Worm (Caenorhabditis elegans): ENCODE results near the gene srj-57.

srj-57 gene

DNA sequence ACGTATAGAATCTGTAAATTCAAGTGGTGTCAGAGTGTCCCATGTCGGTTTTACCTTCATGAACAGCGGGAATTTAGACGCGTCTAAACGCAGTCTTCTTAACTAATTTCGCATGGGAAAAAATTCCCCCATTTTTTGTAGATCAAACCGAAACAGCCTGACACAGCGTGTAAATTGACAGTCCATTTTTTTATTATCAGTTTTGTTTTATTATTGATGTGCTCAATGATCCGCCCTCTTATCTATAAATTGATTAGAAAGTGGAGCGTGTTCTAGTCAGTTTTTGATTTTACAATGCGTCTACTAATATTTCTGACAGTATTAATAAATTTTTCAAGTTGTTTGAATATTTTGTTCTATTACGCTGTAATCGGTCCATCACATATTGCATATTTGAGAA lies 6.3 kb downstream of the srj-57 start, which contains the start of gene ugt-53:
Gene ugt-53 (plus strand): TSS at position 273 of the 400 bp plus-strand sequence.
- peak; percentile 84 for TF ChIP-seq nhr-28 (tag; optimal IDR thresholded peaks at IDR 0.05)
- no peak for TF ChIP-seq hif-1 (tag; optimal IDR thresholded peaks at IDR 0.05)
- TF ChIP-seq R02D3.7 (tag; optimal IDR thresholded peaks at IDR 0.05) = no peak
- no peak for TF ChIP-seq daf-16 (GFP tag; optimal IDR thresholded peaks at IDR 0.05)
- TF ChIP-seq daf-16 (tag; optimal IDR thresholded peaks at IDR 0.05) = peak; percentile 45
- TF ChIP-seq php-3 (GFP tag; IDR thresholded peaks at IDR 0.05) = peak; percentile 70
- TF ChIP-seq pqm-1 (tag; optimal IDR thresholded peaks at IDR 0.05) = peak; percentile 43
- peak; percentile 90 for TF ChIP-seq dmd-6 (GFP tag; IDR thresholded peaks at IDR 0.05)

DNA sequence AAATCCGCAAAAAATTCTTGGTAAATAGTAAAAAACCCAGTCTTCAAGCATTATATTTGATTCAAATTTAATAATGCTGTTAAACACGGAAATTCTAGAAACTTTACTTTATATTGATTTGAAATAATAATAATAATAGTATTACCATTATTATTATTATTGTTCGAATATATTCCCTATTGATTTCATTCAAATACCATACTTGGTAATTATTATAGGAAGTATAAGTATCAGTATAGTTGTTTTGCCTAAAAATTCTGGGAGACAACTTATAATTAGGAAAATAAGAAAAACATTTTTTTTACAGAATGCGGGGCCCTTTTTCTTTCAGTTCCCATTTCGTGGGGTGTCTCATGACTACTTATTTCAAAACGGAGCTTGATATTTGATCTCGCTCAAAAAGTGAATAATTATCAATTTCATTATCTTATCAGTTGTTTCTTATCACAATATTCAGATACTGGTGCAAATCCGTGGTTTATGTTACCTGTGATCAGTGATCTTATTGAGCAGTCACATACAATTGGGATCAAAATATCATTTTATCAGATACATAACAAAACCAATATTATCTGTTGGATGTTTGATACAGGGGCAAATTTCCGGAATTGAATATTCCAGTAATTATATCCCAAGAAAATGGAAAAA lies 7.0 kb downstream of the srj-57 start, which contains the start of gene srj-49:
Gene srj-49 (minus strand): TSS at position 51 of the 648 bp plus-strand sequence.
- TF ChIP-seq mes-2 (tag; optimal IDR thresholded peaks at IDR 0.05; ENCODE audit: poor library complexity, severe bottlenecking) (no peak), daf-16 (GFP tag; optimal IDR thresholded peaks at IDR 0.05) (no peak), daf-16 (tag; optimal IDR thresholded peaks at IDR 0.05) (peak; percentile 56), nhr-77 (tag; optimal IDR thresholded peaks at IDR 0.05) (no peak), D1046.2 (GFP tag; IDR thresholded peaks at IDR 0.05) (no peak), ces-1 (GFP tag; optimal IDR thresholded peaks at IDR 0.05) (no peak), aly-2 (tag; optimal IDR thresholded peaks at IDR 0.05) (no peak), duxl-1 (tag; optimal IDR thresholded peaks at IDR 0.05; ENCODE audit: poor library complexity) (no peak), pqm-1 (tag; optimal IDR thresholded peaks at IDR 0.05) (peak; percentile 74), nhr-28 (tag; optimal IDR thresholded peaks at IDR 0.05) (peak; percentile 68), zag-1 (tag; optimal IDR thresholded peaks at IDR 0.05) (no peak), spr-1 (tag; optimal IDR thresholded peaks at IDR 0.05) (no peak), ZK546.5 (tag; optimal IDR thresholded peaks at IDR 0.05) (no peak), ztf-7 (tag; optimal IDR thresholded peaks at IDR 0.05) (no peak), dve-1 (tag; optimal IDR thresholded peaks at IDR 0.05; ENCODE audit: insufficient read depth) (no peak), nhr-6 (tag; optimal IDR thresholded peaks at IDR 0.05) (no peak), lin-15B (tag; optimal IDR thresholded peaks at IDR 0.05) (no peak), dmd-6 (GFP tag; IDR thresholded peaks at IDR 0.05) (peak; percentile 91), nhr-41 (GFP tag; IDR thresholded peaks at IDR 0.05) (no peak)

DNA sequence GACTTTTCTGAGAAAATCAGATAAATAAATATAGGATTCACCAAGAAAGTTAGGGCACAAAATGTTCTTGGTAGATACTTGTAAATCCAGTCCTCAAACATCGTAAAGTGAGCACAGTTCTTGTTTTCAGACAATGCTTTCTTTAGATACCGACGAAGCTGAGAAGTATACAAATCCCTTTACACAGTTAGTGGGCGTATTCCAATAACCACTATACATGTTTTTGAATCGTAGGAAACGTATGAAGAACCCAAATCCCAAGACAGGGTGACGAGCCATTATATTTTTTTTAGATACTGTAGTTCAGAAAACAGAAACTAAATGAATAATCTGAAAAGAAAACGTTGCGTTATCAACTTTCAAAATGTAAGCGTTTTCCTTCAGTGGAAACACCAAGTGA lies 9.6 kb downstream of the srj-57 start, which contains the start of gene srj-44:
Gene srj-44 (minus strand): TSS at position 101 of the 400 bp plus-strand sequence.
- TF ChIP-seq zfp-2 (tag; optimal IDR thresholded peaks at IDR 0.05) = no peak
- TF ChIP-seq daf-8 (GFP tag; IDR thresholded peaks at IDR 0.05) = no peak
- no peak for TF ChIP-seq lin-1 (GFP tag; IDR thresholded peaks at IDR 0.05)

DNA sequence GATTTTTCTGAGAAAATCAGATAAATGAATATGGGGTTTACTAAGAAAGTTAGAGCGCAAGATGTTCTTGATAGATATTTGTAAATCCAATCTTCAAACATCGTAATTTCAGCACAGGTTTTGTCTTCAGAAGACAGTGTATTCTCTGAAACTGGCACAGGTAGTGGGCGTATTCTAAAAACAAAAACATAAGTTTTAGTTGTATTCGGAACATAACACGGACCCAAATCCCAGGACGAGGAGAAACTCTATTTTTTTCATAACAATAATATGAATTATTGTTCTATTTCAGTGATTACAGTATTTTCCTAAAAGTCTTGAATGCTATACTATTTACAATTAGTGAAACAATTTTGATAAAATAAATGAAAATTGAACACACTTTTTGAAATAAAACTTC lies 18.9 kb downstream of the srj-57 start, which contains the start of gene srj-45:
Gene srj-45 (minus strand): TSS at position 101 of the 400 bp plus-strand sequence.
- no peak for TF ChIP-seq rbr-2 (tag; optimal IDR thresholded peaks at IDR 0.05)
- no peak for TF ChIP-seq aly-2 (tag; optimal IDR thresholded peaks at IDR 0.05)
- TF ChIP-seq cey-2 (tag; optimal IDR thresholded peaks at IDR 0.05; ENCODE audit: borderline replicate concordance, insufficient read depth) = no peak
- TF ChIP-seq nhr-48 (tag; optimal IDR thresholded peaks at IDR 0.05) = no peak
- no peak for TF ChIP-seq ceh-44 (GFP tag; IDR thresholded peaks at IDR 0.05)
- no peak for TF ChIP-seq zag-1 (tag; optimal IDR thresholded peaks at IDR 0.05)
- no peak for TF ChIP-seq ces-1 (GFP tag; optimal IDR thresholded peaks at IDR 0.05)
- no peak for TF ChIP-seq T20F7.1 (GFP tag; optimal IDR thresholded peaks at IDR 0.05)
- TF ChIP-seq daf-16 (GFP tag; optimal IDR thresholded peaks at IDR 0.05) = no peak
- TF ChIP-seq daf-16 (tag; optimal IDR thresholded peaks at IDR 0.05) = no peak
- no peak for TF ChIP-seq F49E8.2 (tag; optimal IDR thresholded peaks at IDR 0.05; ENCODE audit: borderline replicate concordance)
- TF ChIP-seq nhr-111 (GFP tag; optimal IDR thresholded peaks at IDR 0.05) = no peak
- no peak for TF ChIP-seq Y105C5A.15 (GFP tag; IDR thresholded peaks at IDR 0.05)
- no peak for TF ChIP-seq zip-2 (tag; optimal IDR thresholded peaks at IDR 0.05)
- TF ChIP-seq nhr-25 (tag; optimal IDR thresholded peaks at IDR 0.05; ENCODE audit: borderline replicate concordance, insufficient read depth) = no peak
- TF ChIP-seq skn-1 (tag; optimal IDR thresholded peaks at IDR 0.05) = no peak
- no peak for TF ChIP-seq lim-7 (GFP tag; IDR thresholded peaks at IDR 0.05)

Measured in whole organism, L4 larva.